Worm (Caenorhabditis elegans) whole organism, L4 larva: ENCODE data around the gene F35H12.1.

Experiments
- D1046.2 ChIP-seq: fragments of 200-800 bp; sonication (Bioruptor generic); IDR thresholded peaks from 2 replicates; pipeline ENCODE4 v1.3.6; 2022; ENCODE audit warnings: missing genetic modification characterization, missing compliant biosample characterization
- F10B5.3 ChIP-seq: sonication (generic microtip); optimal IDR thresholded peaks from 2 replicates; lab custom pipeline; 2016; ENCODE audit warnings: mild to moderate bottlenecking, missing genetic modification characterization, missing compliant biosample characterization
- F26F4.8 ChIP-seq: fragments of 200-800 bp; sonication (Bioruptor generic); conservative IDR thresholded peaks from 2 replicates; pipeline ENCODE4 v1.3.6; 2022; ENCODE audit warnings: missing genetic modification characterization, missing compliant biosample characterization
- F37D6.2 ChIP-seq: sonication (generic microtip); optimal IDR thresholded peaks from 2 replicates; lab custom pipeline; 2016; ENCODE audit warnings: mild to moderate bottlenecking, missing genetic modification characterization, missing compliant biosample characterization
- T26A8.4 ChIP-seq: fragments of 200-800 bp; sonication (Bioruptor generic); IDR thresholded peaks from 2 replicates; pipeline ENCODE4 v1.3.6; 2022; ENCODE audit warnings: missing genetic modification characterization, missing compliant biosample characterization
- Y75B8A.6 ChIP-seq: fragments of 200-800 bp; sonication (Bioruptor generic); IDR thresholded peaks from 2 replicates; pipeline ENCODE4 v1.3.6; 2022; ENCODE audit warnings: missing genetic modification reagents, missing genetic modification characterization, missing compliant biosample characterization
- ZK546.5 ChIP-seq, 2 experiments: sonication (generic microtip); optimal IDR thresholded peaks; 2 replicates each; lab custom pipeline; 2017; ENCODE audit warnings: missing biosample characterization in 2 of 2, missing genetic modification characterization in 2 of 2
- aly-2 ChIP-seq: sonication (generic microtip); optimal IDR thresholded peaks from 2 replicates; lab custom pipeline; 2018; ENCODE audit warnings: missing biosample characterization, missing genetic modification characterization
- ama-1 ChIP-seq: fragments of 150-350 bp; optimal IDR thresholded peaks from 2 replicates; lab custom pipeline; 2014; ENCODE audit warnings: inconsistent platforms, mixed read lengths
- ceh-62 ChIP-seq: sonication (generic microtip); optimal IDR thresholded peaks from 2 replicates; lab custom pipeline; 2017; ENCODE audit warnings: missing biosample characterization, missing genetic modification characterization
- ceh-82 ChIP-seq: sonication (generic microtip); optimal IDR thresholded peaks from 2 replicates; lab custom pipeline; 2017; ENCODE audit warnings: missing biosample characterization, missing genetic modification characterization
- daf-12 ChIP-seq: fragments of 150-350 bp; optimal IDR thresholded peaks from 2 replicates; lab custom pipeline; 2014; ENCODE audit warnings: missing biosample characterization, missing genetic modification reagents, missing genetic modification characterization
- daf-16 ChIP-seq, 3 experiments: sonication (generic microtip); optimal IDR thresholded peaks; 2 replicates each; lab custom pipeline; 2016 to 2017; ENCODE audit warnings: missing genetic modification characterization in 3 of 3, missing genetic modification reagents in 3 of 3, mild to moderate bottlenecking in 2 of 3, missing compliant biosample characterization in 2 of 3, missing biosample characterization in 1 of 3, moderate library complexity in 1 of 3
- dmd-6 ChIP-seq: fragments of 200-800 bp; sonication (Bioruptor generic); IDR thresholded peaks from 2 replicates; pipeline ENCODE4 v1.3.6; 2022; ENCODE audit warnings: missing genetic modification reagents, missing genetic modification characterization, missing compliant biosample characterization
- dpl-1 ChIP-seq: fragments of 150-350 bp; optimal IDR thresholded peaks from 2 replicates; lab custom pipeline; 2014; ENCODE audit warnings: missing biosample characterization, missing genetic modification reagents, missing genetic modification characterization
- dve-1 ChIP-seq: sonication (generic microtip); optimal IDR thresholded peaks from 2 replicates; lab custom pipeline; 2017; ENCODE audit warnings: antibody characterized with exemption, mild to moderate bottlenecking, missing genetic modification characterization, missing compliant biosample characterization; ENCODE audit not compliant: insufficient read depth
- egl-43 ChIP-seq: fragments of 200-800 bp; sonication (Bioruptor generic); IDR thresholded peaks from 2 replicates; pipeline ENCODE4 v1.3.6; 2022; ENCODE audit warnings: missing genetic modification reagents, missing genetic modification characterization, missing compliant biosample characterization
- hif-1 ChIP-seq, 2 experiments: sonication (generic microtip); optimal IDR thresholded peaks; 2 replicates each; lab custom pipeline; 2016 to 2017; ENCODE audit warnings: missing compliant biosample characterization in 2 of 2, missing genetic modification characterization in 2 of 2, missing genetic modification reagents in 2 of 2, missing genotype in 2 of 2, mild to moderate bottlenecking in 1 of 2
- hlh-11 ChIP-seq: fragments of 200-800 bp; sonication (Bioruptor generic); optimal IDR thresholded peaks from 2 replicates; lab custom pipeline; 2018; ENCODE audit warnings: mild to moderate bottlenecking, missing genetic modification characterization, missing compliant biosample characterization
- hmg-1.1 ChIP-seq: fragments of 200-800 bp; sonication (Bioruptor generic); IDR thresholded peaks from 2 replicates; pipeline ENCODE4 v1.3.6; 2022; ENCODE audit warnings: missing genetic modification reagents, missing genetic modification characterization, missing compliant biosample characterization
- jun-1 ChIP-seq: fragments of 150-350 bp; optimal IDR thresholded peaks from 2 replicates; lab custom pipeline; 2014; ENCODE audit warnings: missing biosample characterization, missing genetic modification reagents, missing genetic modification characterization
- lin-1 ChIP-seq: fragments of 200-800 bp; sonication (Bioruptor generic); IDR thresholded peaks from 2 replicates; pipeline ENCODE4 v1.3.6; 2022; ENCODE audit warnings: missing genetic modification reagents, missing genetic modification characterization, missing compliant biosample characterization
- lin-13 ChIP-seq: fragments of 150-350 bp; optimal IDR thresholded peaks from 2 replicates; lab custom pipeline; 2014; ENCODE audit warnings: missing biosample characterization, missing genetic modification reagents, missing genetic modification characterization
- lir-3 ChIP-seq: sonication (generic microtip); optimal IDR thresholded peaks from 2 replicates; lab custom pipeline; 2016; ENCODE audit warnings: mild to moderate bottlenecking, missing genetic modification characterization, missing compliant biosample characterization
- madf-9 ChIP-seq: fragments of 200-800 bp; sonication (Bioruptor generic); conservative IDR thresholded peaks from 2 replicates; pipeline ENCODE4 v1.3.6; 2022; ENCODE audit warnings: missing genetic modification reagents, missing genetic modification characterization, missing compliant biosample characterization
- mdl-1 ChIP-seq, 2 experiments: fragments of 150-350 bp in 1 of 2; sonication (generic microtip) in 1 of 2; optimal IDR thresholded peaks; 2 replicates each; lab custom pipeline; 2014 to 2017; ENCODE audit warnings: missing biosample characterization in 2 of 2, missing genetic modification characterization in 2 of 2
- mep-1 ChIP-seq: fragments of 150-350 bp; sonication (generic microtip); optimal IDR thresholded peaks from 3 replicates; lab custom pipeline; 2014; ENCODE audit warnings: missing biosample characterization, missing genetic modification characterization
- mxl-2 ChIP-seq: fragments of 200-800 bp; sonication (Bioruptor generic); conservative IDR thresholded peaks from 2 replicates; pipeline ENCODE4 v1.3.6; 2022; ENCODE audit warnings: missing genetic modification reagents, missing genetic modification characterization, missing compliant biosample characterization
- mxl-3 ChIP-seq: fragments of 200-800 bp; sonication (Bioruptor generic); optimal IDR thresholded peaks from 2 replicates; lab custom pipeline; 2018; ENCODE audit warnings: mild to moderate bottlenecking, missing genetic modification characterization, missing compliant biosample characterization
- nhr-102 ChIP-seq: sonication (generic microtip); optimal IDR thresholded peaks from 2 replicates; lab custom pipeline; 2016; ENCODE audit warnings: mild to moderate bottlenecking, missing genetic modification characterization, moderate library complexity, missing compliant biosample characterization
- nhr-28 ChIP-seq: fragments of 150-350 bp; optimal IDR thresholded peaks from 2 replicates; lab custom pipeline; 2014; ENCODE audit warnings: missing biosample characterization, missing genetic modification characterization
- nhr-41 ChIP-seq: fragments of 200-800 bp; sonication (Bioruptor generic); IDR thresholded peaks from 2 replicates; pipeline ENCODE4 v1.3.6; 2022; ENCODE audit warnings: missing genetic modification reagents, missing genetic modification characterization, missing compliant biosample characterization
- nhr-76 ChIP-seq: fragments of 150-350 bp; optimal IDR thresholded peaks from 2 replicates; lab custom pipeline; 2014; ENCODE audit warnings: missing biosample characterization, missing genetic modification characterization
- pqm-1 ChIP-seq: sonication (generic microtip); optimal IDR thresholded peaks from 2 replicates; lab custom pipeline; 2017; ENCODE audit warnings: missing biosample characterization, missing genetic modification characterization
- saeg-2 ChIP-seq: fragments of 200-800 bp; sonication (Bioruptor generic); IDR thresholded peaks from 2 replicates; pipeline ENCODE4 v1.3.6; 2022; ENCODE audit warnings: missing genetic modification reagents, missing genetic modification characterization, missing compliant biosample characterization
- set-16 ChIP-seq: fragments of 200-800 bp; sonication (Bioruptor generic); IDR thresholded peaks from 2 replicates; pipeline ENCODE4 v1.3.6; 2022; ENCODE audit warnings: missing genetic modification reagents, missing genetic modification characterization, missing compliant biosample characterization
- snpc-4 ChIP-seq: fragments of 150-350 bp; optimal IDR thresholded peaks from 2 replicates; lab custom pipeline; 2014; ENCODE audit warnings: missing biosample characterization, missing genetic modification characterization
- spr-1 ChIP-seq: sonication (generic microtip); optimal IDR thresholded peaks from 2 replicates; lab custom pipeline; 2016; ENCODE audit warnings: mild to moderate bottlenecking, missing genetic modification characterization, missing compliant biosample characterization
- spr-3 ChIP-seq: fragments of 200-800 bp; sonication (Bioruptor generic); optimal IDR thresholded peaks from 2 replicates; lab custom pipeline; 2018; ENCODE audit warnings: mild to moderate bottlenecking, missing genetic modification characterization, missing compliant biosample characterization
- tra-1 ChIP-seq: fragments of 200-800 bp; sonication (Bioruptor generic); IDR thresholded peaks from 2 replicates; pipeline ENCODE4 v1.3.6; 2022; ENCODE audit warnings: missing genetic modification reagents, missing genetic modification characterization, missing compliant biosample characterization
- unc-39 ChIP-seq: sonication (generic microtip); optimal IDR thresholded peaks from 2 replicates; lab custom pipeline; 2017; ENCODE audit warnings: missing biosample characterization, missing genetic modification characterization
- zfp-2 ChIP-seq: sonication (generic microtip); optimal IDR thresholded peaks from 2 replicates; lab custom pipeline; 2016; ENCODE audit warnings: mild to moderate bottlenecking, missing genetic modification characterization, missing compliant biosample characterization
- zfp-3 ChIP-seq: fragments of 200-800 bp; sonication (Bioruptor generic); conservative IDR thresholded peaks from 2 replicates; pipeline ENCODE4 v1.3.6; 2022; ENCODE audit warnings: missing genetic modification reagents, missing genetic modification characterization, missing compliant biosample characterization
- zip-11 ChIP-seq: fragments of 200-800 bp; sonication (Bioruptor generic); IDR thresholded peaks from 2 replicates; pipeline ENCODE4 v1.3.6; 2022; ENCODE audit warnings: missing genetic modification characterization, missing compliant biosample characterization
- ztf-11 ChIP-seq: fragments of 150-350 bp; optimal IDR thresholded peaks from 2 replicates; lab custom pipeline; 2014; ENCODE audit warnings: missing biosample characterization, missing genetic modification characterization

The F35H12.1 gene

DNA sequence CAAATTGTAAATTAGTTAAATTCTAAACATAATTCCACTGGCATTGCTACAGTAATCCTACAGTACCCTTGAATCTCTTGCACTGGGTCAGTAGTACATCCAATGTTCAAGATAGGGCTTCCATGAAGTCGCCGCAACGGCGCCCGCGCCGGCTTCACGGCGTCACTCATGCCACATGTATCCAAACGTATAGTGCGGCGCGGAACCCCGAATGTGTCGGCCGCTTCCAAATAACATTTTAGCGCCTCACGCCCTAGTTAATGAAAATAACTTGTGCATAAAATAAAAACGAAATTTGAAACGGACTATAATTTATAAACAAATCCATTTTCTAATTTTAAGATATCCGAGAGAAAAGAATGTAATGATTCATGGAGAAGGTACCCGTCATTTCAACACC, 2.4 kb downstream of the F35H12.1 start:
- TF ChIP-seq ztf-11 (tag; lab: Kevin White, UChicago), result no peak
- peak; percentile 30 for TF ChIP-seq snpc-4

DNA sequence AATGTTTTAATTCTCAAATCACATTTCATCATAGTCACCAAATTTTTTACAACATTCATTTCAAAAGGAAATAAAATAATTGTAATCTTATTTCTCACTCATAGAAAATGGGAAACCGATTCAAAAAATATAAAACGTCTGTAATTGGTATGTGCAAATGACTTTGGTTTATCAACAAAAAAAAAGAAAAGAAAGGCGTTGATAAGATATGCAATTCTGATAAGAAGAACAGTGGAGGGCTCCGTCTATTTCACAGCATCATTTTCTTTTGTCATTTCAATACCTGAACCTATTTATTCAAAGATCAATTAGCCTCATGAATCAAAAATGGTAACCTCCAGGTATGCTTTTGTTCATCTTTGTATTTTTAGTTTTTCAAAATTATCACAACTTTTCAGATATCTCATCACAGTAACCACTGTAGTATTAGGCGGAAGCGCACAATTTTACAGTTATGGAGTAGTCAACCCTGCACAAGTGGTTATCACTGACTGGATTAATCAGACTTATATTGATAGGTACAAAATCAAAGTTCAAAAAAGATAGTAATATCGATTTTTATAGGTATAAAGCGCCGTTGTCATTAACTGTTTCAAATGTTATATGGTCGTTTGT, 4.8 kb downstream of the F35H12.1 start, which contains the start of gene F53H8.3:
F53H8.3 (plus strand) TSS at position 275 of the 615 bp plus-strand sequence.
- TF ChIP-seq pqm-1 (tag; lab: Kevin White, UChicago) (peak; percentile 85), lin-13 (GFP tag; lab: Kevin White, UChicago) (no peak), hif-1 (tag; optimal IDR thresholded peaks at IDR 0.05; lab: Kevin White, UChicago) (no peak), mxl-2 (GFP tag; lab: Robert Waterston, UW) (no peak), mdl-1 (tag; optimal IDR thresholded peaks at IDR 0.05; lab: Kevin White, UChicago) (no peak), hlh-11 (tag; lab: Kevin White, UChicago) (peak; percentile 24), D1046.2 (no peak), jun-1 (tag; lab: Kevin White, UChicago) (no peak), zfp-2 (tag; lab: Kevin White, UChicago) (no peak), lir-3 (tag; lab: Kevin White, UChicago) (no peak), egl-43 (GFP tag; lab: Robert Waterston, UW) (no peak), daf-12 (tag; lab: Kevin White, UChicago) (no peak), zip-11 (no peak), daf-16 (GFP tag; optimal IDR thresholded peaks at IDR 0.05; lab: Kevin White, UChicago) (no peak), daf-16 (tag; optimal IDR thresholded peaks at IDR 0.05; lab: Kevin White, UChicago) (peak; percentile 73), ZK546.5 (tag; optimal IDR thresholded peaks at IDR 0.05; lab: Kevin White, UChicago) (no peak), ceh-62 (tag; lab: Kevin White, UChicago) (no peak), F37D6.2 (tag; lab: Kevin White, UChicago) (no peak), lin-1 (GFP tag; lab: Robert Waterston, UW) (no peak), spr-1 (tag; lab: Kevin White, UChicago) (no peak), mxl-3 (GFP tag; lab: Kevin White, UChicago) (no peak), zfp-3 (GFP tag; lab: Robert Waterston, UW) (no peak), dmd-6 (GFP tag; lab: Robert Waterston, UW) (peak; percentile 6; the same call in 1 of the 2 replicates), dve-1 (tag; lab: Kevin White, UChicago) (peak; percentile 50), ceh-82 (tag; lab: Kevin White, UChicago) (no peak), nhr-41 (GFP tag; lab: Robert Waterston, UW) (no peak), set-16 (GFP tag; lab: Robert Waterston, UW) (no peak), nhr-76 (tag; lab: Kevin White, UChicago) (no peak), T26A8.4 (GFP tag; lab: Robert Waterston, UW) (no peak), hmg-1.1 (GFP tag; lab: Robert Waterston, UW) (no peak), aly-2 (tag; lab: Kevin White, UChicago) (no peak), tra-1 (GFP tag; lab: Robert Waterston, UW) (no peak), saeg-2 (GFP tag; lab: Robert Waterston, UW) (no peak), mep-1 (tag; lab: Kevin White, UChicago) (no peak), nhr-28 (tag; lab: Kevin White, UChicago) (peak; percentile 22), madf-9 (no peak), F26F4.8 (no peak), F10B5.3 (tag; lab: Kevin White, UChicago) (no peak), ztf-11 (tag; lab: Kevin White, UChicago) (no peak), spr-3 (GFP tag; lab: Kevin White, UChicago) (no peak), unc-39 (tag; lab: Kevin White, UChicago) (no peak), dpl-1 (GFP tag; lab: Kevin White, UChicago) (no peak), Y75B8A.6 (no peak), nhr-102 (tag; lab: Kevin White, UChicago) (no peak), ama-1 (lab: Kevin White, UChicago) (no peak)
